Fruit fly (Drosophila melanogaster) whole organism: ENCODE measurements around the gene CG32199.

Experiments used
- CG8478 ChIP-seq: fragments of >200 bp; optimal IDR thresholded peaks from 2 replicates; lab custom pipeline; 2018; ENCODE audit warnings: inconsistent platforms
- Dll ChIP-seq: fragments of >200 bp; optimal IDR thresholded peaks from 2 replicates; lab custom pipeline; 2017
- EcR ChIP-seq, 2 experiments: fragments of >200 bp; optimal IDR thresholded peaks; 2 replicates each; lab custom pipeline; 2017; ENCODE audit warnings: missing biosample characterization in 2 of 2, missing genetic modification characterization in 2 of 2, missing genetic modification reagents in 2 of 2
- pan ChIP-seq: fragments of >200 bp; optimal IDR thresholded peaks from 2 replicates; lab custom pipeline; 2017
- psq ChIP-seq: fragments of >200 bp; optimal IDR thresholded peaks from 2 replicates; lab custom pipeline; 2017
- usp ChIP-seq: fragments of >200 bp; optimal IDR thresholded peaks from 2 replicates; lab custom pipeline; 2017; ENCODE audit warnings: missing biosample characterization, missing genetic modification characterization, mixed read lengths

CG32199 gene

dm6 chr3L:18638487-18638886 is 26.8 kb downstream of the CG32199 start:
- no peak for TF ChIP-seq usp (GFP tag; lab: Kevin White, UChicago)
- TF ChIP-seq Dll (lab: Kevin White, UChicago), result no peak
- TF ChIP-seq psq (lab: Kevin White, UChicago), result no peak
- TF ChIP-seq pan (lab: Kevin White, UChicago), result no peak
- TF ChIP-seq EcR (GFP tag; optimal IDR thresholded peaks at IDR 0.05; lab: Kevin White, UChicago), result no peak
- TF ChIP-seq CG8478 (lab: Kevin White, UChicago), result no peak

dm6 chr3L:18640584-18641527 is 29.2 kb downstream of the CG32199 start:
- TF ChIP-seq usp (GFP tag; lab: Kevin White, UChicago) (no peak), Dll (lab: Kevin White, UChicago) (no peak), pan (lab: Kevin White, UChicago) (no peak), CG8478 (lab: Kevin White, UChicago) (no peak), psq (lab: Kevin White, UChicago) (no peak), EcR (GFP tag; optimal IDR thresholded peaks at IDR 0.05; lab: Kevin White, UChicago) (no peak)

- TF ChIP-seq EcR (GFP tag; optimal IDR thresholded peaks at IDR 0.05; lab: Kevin White, UChicago), result no peak
These were observed 31.5 kb downstream of the CG32199 start for dm6 chr3L:18643222-18643621.

dm6 chr3L:18653737-18654136 is 42.0 kb downstream of the CG32199 start:
- TF ChIP-seq CG8478 (lab: Kevin White, UChicago) (no peak), psq (lab: Kevin White, UChicago) (no peak), EcR (GFP tag; optimal IDR thresholded peaks at IDR 0.05; lab: Kevin White, UChicago) (no peak), usp (GFP tag; lab: Kevin White, UChicago) (no peak)
